Worm (Caenorhabditis elegans) whole organism, L4/young adult: Measurements from ENCODE around the gene F01D5.10.
"Not testable (repeated sequence)": the region's sequence is repeated elsewhere in the genome, so short reads cannot be mapped to it uniquely, and the experiment has no call there.

ENCODE experiments used
- W03F9.2 ChIP-seq: fragments of 150-350 bp; optimal IDR thresholded peaks from 2 replicates; lab custom pipeline; 2014; ENCODE audit warnings: missing biosample characterization, missing genetic modification characterization
- dao-5 ChIP-seq: sonication (generic microtip); optimal IDR thresholded peaks from 2 replicates; lab custom pipeline; 2016; ENCODE audit warnings: missing genotype, missing genetic modification characterization, moderate library complexity, missing compliant biosample characterization
- him-1 ChIP-seq: sonication (generic microtip); optimal IDR thresholded peaks from 2 replicates; lab custom pipeline; 2016; ENCODE audit warnings: missing genotype, missing genetic modification reagents, missing genetic modification characterization, missing compliant biosample characterization

The F01D5.10 gene

ce11 chrII:14021230-14021629 lies at the start of gene F01D5.10:
TSS of gene F01D5.10 (minus strand) at chrII:14021330.
- not testable (repeated sequence) for TF ChIP-seq him-1 (tag; lab: Kevin White, UChicago); W03F9.2; dao-5

ce11 chrII:14068607-14069006 lies 47.5 kb upstream of the F01D5.10 start, which contains the start of gene xrn-1:
TSS of gene xrn-1 (plus strand) at chrII:14068907.
- TF ChIP-seq W03F9.2 (no peak), him-1 (tag; lab: Kevin White, UChicago) (no peak), dao-5 (no peak)

DNA sequence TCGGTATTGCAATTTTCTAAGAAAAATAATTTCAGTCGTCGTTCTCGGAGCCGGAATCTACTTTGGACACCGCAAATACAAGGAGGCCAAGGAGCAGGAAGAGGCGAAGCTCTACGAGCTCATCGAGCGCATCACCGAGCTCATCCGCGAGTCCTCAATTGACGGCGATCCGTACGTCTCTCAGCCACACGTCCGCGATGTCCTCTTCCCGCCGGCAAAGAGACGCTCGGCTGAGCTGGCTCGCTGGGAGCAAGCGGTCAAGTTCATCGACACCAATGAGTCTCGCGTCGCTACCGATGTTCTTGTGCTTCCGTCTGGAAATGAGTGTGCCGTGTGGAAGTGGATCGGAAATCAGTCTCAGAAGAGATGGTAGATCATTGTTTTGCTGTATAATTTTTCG lies 44.4 kb upstream of the F01D5.10 start:
- TF ChIP-seq him-1 (tag; lab: Kevin White, UChicago) (no peak), W03F9.2 (no peak), dao-5 (no peak)

DNA sequence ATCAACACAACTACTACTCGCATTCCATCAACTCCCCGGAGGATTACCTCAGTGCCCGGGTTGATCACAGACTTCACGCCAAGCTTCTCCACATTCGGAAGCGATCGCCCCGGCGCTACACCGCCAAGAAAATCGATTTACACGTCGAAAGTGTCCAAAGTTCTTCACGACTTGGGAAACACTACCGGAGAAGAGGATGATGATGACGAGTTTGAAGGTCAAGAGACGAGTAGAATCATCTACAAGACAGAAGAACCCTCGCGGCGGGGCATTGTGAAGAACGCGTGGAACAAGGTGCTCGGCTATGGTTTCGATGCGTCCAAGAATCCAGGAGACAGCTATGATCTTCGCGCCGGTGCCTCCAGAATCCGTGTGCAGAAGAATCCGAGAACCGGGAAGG lies 42.9 kb upstream of the F01D5.10 start:
- no peak for TF ChIP-seq W03F9.2
- no peak for TF ChIP-seq dao-5
- TF ChIP-seq him-1 (tag; lab: Kevin White, UChicago), result no peak

- TF ChIP-seq him-1 (tag; lab: Kevin White, UChicago) (peak; percentile 25), W03F9.2 (peak; percentile 73), dao-5 (no peak)
These were observed 41.9 kb upstream of the F01D5.10 start, which contains the start of gene lem-2 for ce11 chrII:14063044-14063500. TSS of gene lem-2 (plus strand) at chrII:14063450.

DNA sequence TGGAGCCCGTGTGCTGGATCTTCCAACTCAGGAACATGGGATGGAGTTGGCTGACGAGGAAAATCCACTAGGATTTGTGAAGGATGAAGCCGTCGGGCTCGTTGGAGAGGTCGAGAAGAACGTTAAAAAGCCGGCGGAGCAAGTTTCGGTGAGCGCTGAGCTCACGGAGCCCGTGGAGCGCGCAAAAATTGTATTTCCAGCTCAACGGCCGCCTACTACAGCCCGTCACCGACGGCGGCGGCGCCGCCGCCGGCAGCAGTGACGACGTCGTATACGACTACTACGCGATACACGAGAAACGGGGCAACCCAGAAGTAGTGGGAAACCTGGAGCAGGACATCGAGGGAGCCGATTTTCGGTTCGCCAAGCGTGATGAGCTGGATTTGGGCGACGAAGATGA lies 39.8 kb upstream of the F01D5.10 start:
- no peak for TF ChIP-seq him-1 (tag; lab: Kevin White, UChicago)
- TF ChIP-seq W03F9.2, result no peak
- TF ChIP-seq dao-5, result no peak

ce11 chrII:14060439-14060838 lies 39.3 kb upstream of the F01D5.10 start, which contains the start of gene W01G7.4:
TSS of gene W01G7.4 (plus strand) at chrII:14060739.
- TF ChIP-seq W03F9.2, result no peak
- no peak for TF ChIP-seq him-1 (tag; lab: Kevin White, UChicago)
- TF ChIP-seq dao-5, result no peak

DNA sequence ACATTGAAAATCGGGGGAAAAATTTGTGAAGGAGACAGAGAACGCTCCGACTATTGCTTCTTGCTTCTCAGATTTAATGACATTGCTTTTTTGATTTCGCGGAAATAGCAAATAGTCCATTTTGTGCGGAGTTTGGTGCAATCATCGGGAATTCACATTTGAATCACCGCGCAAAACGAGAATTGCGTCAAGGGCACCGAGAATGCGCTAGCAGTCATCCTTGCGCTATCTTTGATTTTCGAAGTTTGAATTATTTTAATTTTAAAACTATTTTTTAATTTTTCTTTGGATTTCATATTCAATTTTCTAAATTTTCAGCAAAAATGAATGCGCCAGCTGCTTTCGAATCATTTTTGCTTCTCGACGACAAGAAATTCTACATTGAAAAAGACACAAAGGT lies 38.6 kb upstream of the F01D5.10 start, which contains the start of gene rpb-11:
rpb-11 (plus strand) TSS at position 319 of the 400 bp plus-strand sequence.
- TF ChIP-seq dao-5, result no peak
- TF ChIP-seq him-1 (tag; lab: Kevin White, UChicago), result peak; percentile 39
- TF ChIP-seq W03F9.2, result peak; percentile 93

- TF ChIP-seq dao-5 (no peak), him-1 (tag; lab: Kevin White, UChicago) (no peak), W03F9.2 (no peak)
These were observed 34.6 kb upstream of the F01D5.10 start for ce11 chrII:14055717-14056116.

DNA sequence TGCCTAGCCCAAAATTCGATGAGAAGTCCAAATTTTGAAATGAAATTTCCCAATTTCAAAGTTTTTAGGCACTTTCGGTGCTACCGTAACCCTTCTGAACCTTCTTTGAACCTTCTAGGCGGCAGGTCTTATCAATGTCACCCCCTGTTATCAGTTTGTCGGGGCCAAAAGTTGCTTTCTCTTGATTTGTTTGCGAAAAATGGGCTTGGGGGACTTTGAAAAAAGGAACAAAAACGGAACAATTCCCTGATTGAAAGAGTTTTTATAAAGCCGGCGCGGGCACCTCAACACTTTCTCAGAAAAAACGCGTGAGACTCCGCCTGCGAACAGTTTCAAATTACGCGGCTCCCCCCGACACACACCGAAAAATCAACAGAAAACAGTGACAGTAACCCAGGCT lies 32.0 kb upstream of the F01D5.10 start:
- TF ChIP-seq him-1 (tag; lab: Kevin White, UChicago), result no peak
- TF ChIP-seq dao-5, result no peak
- no peak for TF ChIP-seq W03F9.2

- no peak for TF ChIP-seq him-1 (tag; lab: Kevin White, UChicago)
- TF ChIP-seq dao-5, result no peak
- TF ChIP-seq W03F9.2, result no peak
These were observed 31.1 kb upstream of the F01D5.10 start, which contains the start of gene daf-5 for ce11 chrII:14052204-14052603. TSS of gene daf-5 (minus strand) at chrII:14052304.

DNA sequence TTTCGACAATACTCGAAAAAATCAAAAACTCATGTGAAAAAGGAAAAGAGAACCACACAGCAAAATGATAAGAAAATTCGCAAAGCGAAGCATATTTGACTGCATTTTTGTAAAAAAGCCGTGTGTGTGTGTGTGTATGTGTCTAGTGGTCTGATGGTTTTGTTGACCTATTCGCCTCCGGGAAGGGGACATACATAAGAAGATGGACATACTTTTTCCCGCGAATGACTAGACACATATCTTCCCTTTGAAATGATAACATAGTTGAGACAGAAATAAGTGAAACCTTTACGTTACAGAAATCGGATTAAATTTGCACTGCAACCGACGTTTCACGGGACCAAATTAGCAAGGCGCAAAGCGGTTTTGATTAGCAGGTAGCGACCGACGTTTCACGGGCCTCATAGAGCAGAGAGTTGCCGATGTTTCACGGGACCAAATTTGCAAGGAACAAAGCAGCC lies 30.4 kb upstream of the F01D5.10 start:
- TF ChIP-seq him-1 (tag; lab: Kevin White, UChicago), result no peak
- TF ChIP-seq W03F9.2, result no peak
- TF ChIP-seq dao-5, result no peak

DNA sequence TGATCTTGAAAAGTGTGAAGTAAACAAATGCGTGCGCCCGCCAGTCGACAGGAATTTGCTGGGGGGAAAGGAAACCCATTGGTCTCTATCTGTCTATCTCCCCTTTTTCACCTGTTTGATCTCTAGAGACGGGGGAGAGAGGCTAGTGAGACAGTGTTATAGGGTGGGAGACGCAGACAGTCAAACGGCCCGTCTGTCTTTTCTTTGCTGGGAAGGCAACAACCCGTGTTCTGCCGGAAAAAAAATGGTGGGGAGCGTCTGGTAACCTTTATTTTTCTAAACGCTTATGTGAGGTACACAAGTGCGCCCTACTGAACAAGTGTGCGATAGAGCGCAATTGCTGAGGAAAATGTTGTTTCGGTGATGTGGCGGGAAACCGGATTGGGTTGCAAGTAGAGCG lies 29.4 kb upstream of the F01D5.10 start:
- TF ChIP-seq him-1 (tag; lab: Kevin White, UChicago) (no peak), dao-5 (no peak), W03F9.2 (no peak)

DNA sequence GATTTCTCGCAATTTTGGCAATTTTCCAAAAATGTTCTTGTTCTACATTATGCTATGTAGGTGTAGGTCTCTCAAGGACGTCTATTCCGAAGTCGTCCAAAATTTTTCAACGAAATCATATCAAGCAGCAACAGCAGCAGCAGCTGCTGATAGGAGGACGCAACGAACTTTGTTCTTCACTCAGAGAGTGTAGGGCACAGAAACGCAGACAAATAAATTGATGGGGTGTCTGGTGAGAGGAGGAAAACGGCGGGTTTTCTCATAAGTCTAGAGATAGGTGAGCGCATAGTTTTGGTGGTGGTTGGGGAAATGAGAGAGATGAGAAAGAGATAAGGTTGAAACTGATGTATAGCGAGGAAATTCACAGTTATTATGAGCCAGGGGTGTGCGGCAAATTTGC lies 28.0 kb upstream of the F01D5.10 start:
- TF ChIP-seq dao-5 (no peak), W03F9.2 (no peak), him-1 (tag; lab: Kevin White, UChicago) (no peak)

- TF ChIP-seq him-1 (tag; lab: Kevin White, UChicago), result no peak
- TF ChIP-seq dao-5, result no peak
- TF ChIP-seq W03F9.2, result no peak
These were observed 25.4 kb upstream of the F01D5.10 start for ce11 chrII:14046491-14046890.

DNA sequence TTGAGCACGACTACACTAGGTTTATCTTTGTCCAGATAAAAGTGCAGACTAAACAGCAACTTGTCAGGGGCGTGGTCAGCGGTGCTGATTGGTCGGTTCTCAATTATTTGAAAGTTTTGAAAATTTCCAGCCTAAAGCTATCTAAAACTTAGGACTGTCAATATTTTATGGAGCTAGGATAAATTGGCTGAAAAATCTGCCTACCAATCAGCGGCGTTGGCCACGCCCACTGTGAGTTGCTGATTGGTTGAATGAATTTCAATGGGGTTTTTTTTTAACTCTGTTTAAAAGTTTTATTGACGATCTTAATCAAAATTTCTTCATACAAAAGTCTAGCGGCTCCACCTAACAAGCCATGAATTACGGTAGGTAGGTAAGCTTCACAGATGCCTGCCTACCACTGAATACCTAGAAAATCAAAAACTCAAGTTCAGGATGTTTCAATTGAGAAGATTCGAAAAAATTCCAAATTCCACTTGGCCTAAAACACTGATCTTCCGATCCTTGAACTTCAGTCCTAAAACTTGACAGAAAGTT lies 24.9 kb upstream of the F01D5.10 start:
- no peak for TF ChIP-seq W03F9.2
- TF ChIP-seq him-1 (tag; lab: Kevin White, UChicago), result no peak
- no peak for TF ChIP-seq dao-5
